Fruit fly (Drosophila melanogaster): ENCODE data around the gene Indy.

dm6 chr3L:18846233-18846271 lies at the start of gene Indy:
- TF ChIP-seq CG8478 (optimal IDR thresholded peaks at IDR 0.05) (no peak), CTCF (optimal IDR thresholded peaks at IDR 0.05) (no peak)
